Fruit fly (Drosophila melanogaster): Measurements from ENCODE around the gene Met.

The Met gene

dm6 chrX:11578841-11579240, 37.1 kb upstream of the Met start:
- TF ChIP-seq corto (GFP tag; optimal IDR thresholded peaks at IDR 0.05), result no peak
- TF ChIP-seq CG31388 (GFP tag; optimal IDR thresholded peaks at IDR 0.05), result no peak
- no peak for TF ChIP-seq CG12155 (GFP tag; optimal IDR thresholded peaks at IDR 0.05)
- TF ChIP-seq sd (tag; optimal IDR thresholded peaks at IDR 0.05), result peak; percentile 96
- TF ChIP-seq onecut (GFP tag; IDR thresholded peaks at IDR 0.05), result no peak
- TF ChIP-seq row (GFP tag; IDR thresholded peaks at IDR 0.05), result peak; percentile 47; the same call in 2 of the 3 replicates
- TF ChIP-seq hb (GFP tag; IDR thresholded peaks at IDR 0.05; ENCODE audit: partially characterized antibody), result no peak
- TF ChIP-seq ftz-f1 (GFP tag; optimal IDR thresholded peaks at IDR 0.05), result no peak
- TF ChIP-seq CG11560 (tag; IDR thresholded peaks at IDR 0.05), result no peak
- no peak for TF ChIP-seq CG12942 (GFP tag; optimal IDR thresholded peaks at IDR 0.05)
- TF ChIP-seq Ets97D (GFP tag; optimal IDR thresholded peaks at IDR 0.05), result peak; percentile 68
- TF ChIP-seq pzg (GFP tag; optimal IDR thresholded peaks at IDR 0.05), result peak; percentile 75
- TF ChIP-seq amos (GFP tag; IDR thresholded peaks at IDR 0.05; ENCODE audit: partially characterized antibody), result peak; percentile 54
- no peak for TF ChIP-seq chinmo (GFP tag; IDR thresholded peaks at IDR 0.05; ENCODE audit: partially characterized antibody)
- TF ChIP-seq Ets65A (GFP tag), result no peak
- TF ChIP-seq Awh (GFP tag; IDR thresholded peaks at IDR 0.05), result no peak
- no peak for TF ChIP-seq CG18476 (GFP tag; optimal IDR thresholded peaks at IDR 0.05)
- peak; percentile 66 for TF ChIP-seq Med (GFP tag)
- no peak for TF ChIP-seq Dbx (GFP tag; IDR thresholded peaks at IDR 0.05)
- no peak for TF ChIP-seq CG8765 (GFP tag; IDR thresholded peaks at IDR 0.05)
- peak; percentile 77 for TF ChIP-seq CG13287 (GFP tag; IDR thresholded peaks at IDR 0.05; ENCODE audit: partially characterized antibody)
- TF ChIP-seq CG10431 (GFP tag; optimal IDR thresholded peaks at IDR 0.05), result peak; percentile 2
- TF ChIP-seq YL-1 (GFP tag; optimal IDR thresholded peaks at IDR 0.05), result peak; percentile 13
- no peak for TF ChIP-seq pum (GFP tag; optimal IDR thresholded peaks at IDR 0.05)
- peak; percentile 21; the same call in 1 of the 2 replicates for TF ChIP-seq MBD-R2 (GFP tag; IDR thresholded peaks at IDR 0.05)
- TF ChIP-seq CG9797 (GFP tag; optimal IDR thresholded peaks at IDR 0.05), result peak; percentile 85
- no peak for TF ChIP-seq pnt (GFP tag; optimal IDR thresholded peaks at IDR 0.05)
- peak; percentile 95 for TF ChIP-seq Lhr (GFP tag; optimal IDR thresholded peaks at IDR 0.05)
- TF ChIP-seq CG12744 (GFP tag; optimal IDR thresholded peaks at IDR 0.05), result no peak
- no peak for TF ChIP-seq Dip2 (GFP tag; IDR thresholded peaks at IDR 0.05)
- TF ChIP-seq gem (tag; optimal IDR thresholded peaks at IDR 0.05), result no peak
- TF ChIP-seq BEAF-32 (GFP tag; optimal IDR thresholded peaks at IDR 0.05), result peak; percentile 44
- TF ChIP-seq kah (GFP tag; optimal IDR thresholded peaks at IDR 0.05), result no peak
- peak; percentile 78 for TF ChIP-seq CG7928 (GFP tag; optimal IDR thresholded peaks at IDR 0.05)
- no peak for TF ChIP-seq sug (tag; optimal IDR thresholded peaks at IDR 0.05)
- no peak for TF ChIP-seq peb (GFP tag; IDR thresholded peaks at IDR 0.05)
- TF ChIP-seq trem (tag; optimal IDR thresholded peaks at IDR 0.05), result peak; percentile 43
- TF ChIP-seq CG13296 (GFP tag; optimal IDR thresholded peaks at IDR 0.05), result no peak
- peak; percentile 53; the same call in 1 of the 2 replicates for TF ChIP-seq E2f2 (GFP tag; IDR thresholded peaks at IDR 0.05)
- no peak for TF ChIP-seq luna (GFP tag; optimal IDR thresholded peaks at IDR 0.05)
- TF ChIP-seq CG12659 (GFP tag; optimal IDR thresholded peaks at IDR 0.05), result peak; percentile 50
- no peak for TF ChIP-seq CG34422 (GFP tag; IDR thresholded peaks at IDR 0.05)
- peak; percentile 18 for TF ChIP-seq Fer1 (GFP tag; optimal IDR thresholded peaks at IDR 0.05)
- peak in 1 of 2 experiments; percentile 58 for TF ChIP-seq Pdp1 (GFP tag; optimal IDR thresholded peaks at IDR 0.05)
- TF ChIP-seq CG17328 (GFP tag; IDR thresholded peaks at IDR 0.05), result no peak
- peak; percentile 32 for TF ChIP-seq CG15601 (tag; optimal IDR thresholded peaks at IDR 0.05)
- no peak for TF ChIP-seq ara (GFP tag; IDR thresholded peaks at IDR 0.05)
- TF ChIP-seq Ravus (GFP tag; IDR thresholded peaks at IDR 0.05), result no peak
- TF ChIP-seq CG8281 (tag; optimal IDR thresholded peaks at IDR 0.05), result no peak
- TF ChIP-seq Opbp (GFP tag; IDR thresholded peaks at IDR 0.05; ENCODE audit: partially characterized antibody), result peak; percentile 36; the same call in 1 of the 3 replicates
- TF ChIP-seq grau (tag; optimal IDR thresholded peaks at IDR 0.05), result peak; percentile 5
